Fruit fly (Drosophila melanogaster) whole organism, pupa: Measurements from ENCODE around the gene CG9331.
A peak's percentile ranks its signal among the peaks of the same experiment; 100 is the strongest.

Experiments used
- CG10348 ChIP-seq: fragments of 200-800 bp; sonication (Bioruptor generic); IDR thresholded peaks from 2 replicates; pipeline ENCODE4 v1.3.6; 2022; ENCODE audit warnings: missing biosample characterization, missing genetic modification characterization
- CG12605 ChIP-seq: fragments of 200-800 bp; sonication (Bioruptor generic); IDR thresholded peaks from 2 replicates; pipeline ENCODE4 v1.3.6; 2022; ENCODE audit warnings: missing biosample characterization, missing genetic modification characterization
- CG13204 ChIP-seq: fragments of 200-800 bp; sonication (Bioruptor generic); optimal IDR thresholded peaks from 2 replicates; lab custom pipeline; 2018; ENCODE audit warnings: missing biosample characterization, mild to moderate bottlenecking, missing genetic modification characterization, moderate library complexity
- CG14655 ChIP-seq: fragments of 200-800 bp; sonication (Bioruptor generic); optimal IDR thresholded peaks from 3 replicates; lab custom pipeline; 2017; ENCODE audit warnings: mild to moderate bottlenecking, missing biosample characterization, missing genetic modification reagents, missing genetic modification characterization
- CG15710 ChIP-seq: fragments of 200-800 bp; sonication (Bioruptor generic); optimal IDR thresholded peaks from 2 replicates; lab custom pipeline; 2018; ENCODE audit warnings: missing biosample characterization, mild to moderate bottlenecking, missing genetic modification characterization, moderate library complexity
- CG17806 ChIP-seq: fragments of 200-800 bp; sonication (Bioruptor generic); optimal IDR thresholded peaks from 2 replicates; lab custom pipeline; 2018; ENCODE audit warnings: missing biosample characterization, mild to moderate bottlenecking, missing genetic modification characterization, moderate library complexity
- CG32121 ChIP-seq: fragments of 200-800 bp; sonication (Bioruptor generic); IDR thresholded peaks from 2 replicates; pipeline ENCODE4 v1.3.6; 2022; ENCODE audit warnings: missing biosample characterization, missing genetic modification characterization
- CG34367 ChIP-seq: fragments of 200-800 bp; sonication (Bioruptor generic); optimal IDR thresholded peaks from 2 replicates; lab custom pipeline; 2018; ENCODE audit warnings: missing biosample characterization, mild to moderate bottlenecking, missing genetic modification characterization
- CG4496 ChIP-seq: fragments of 200-800 bp; sonication (Bioruptor generic); IDR thresholded peaks from 3 replicates; pipeline ENCODE4 v1.3.6; 2022; ENCODE audit warnings: missing biosample characterization, missing genetic modification characterization
- CG8159 ChIP-seq: fragments of 200-800 bp; sonication (Bioruptor generic); optimal IDR thresholded peaks from 3 replicates; lab custom pipeline; 2018; ENCODE audit warnings: missing biosample characterization, mild to moderate bottlenecking, missing genetic modification characterization, moderate library complexity
- CG8301 ChIP-seq: fragments of 200-800 bp; sonication (Bioruptor generic); optimal IDR thresholded peaks from 2 replicates; lab custom pipeline; 2018; ENCODE audit warnings: missing biosample characterization, mild to moderate bottlenecking, missing genetic modification characterization
- CG9948 ChIP-seq: fragments of 200-800 bp; sonication (Bioruptor generic); optimal IDR thresholded peaks from 2 replicates; lab custom pipeline; 2018; ENCODE audit warnings: missing biosample characterization, mild to moderate bottlenecking, missing genetic modification characterization, moderate library complexity
- D1 ChIP-seq: fragments of 200-800 bp; sonication (Bioruptor generic); optimal IDR thresholded peaks from 2 replicates; lab custom pipeline; 2018; ENCODE audit warnings: missing biosample characterization, mild to moderate bottlenecking, missing genetic modification characterization, moderate library complexity
- EcR ChIP-seq: fragments of 200-800 bp; sonication (Bioruptor generic); optimal IDR thresholded peaks from 3 replicates; lab custom pipeline; 2019; ENCODE audit warnings: missing biosample characterization, missing genetic modification characterization, mild to moderate bottlenecking, moderate library complexity, missing genetic modification reagents
- Ets98B ChIP-seq: fragments of 200-800 bp; sonication (Bioruptor generic); IDR thresholded peaks from 2 replicates; pipeline ENCODE4 v1.3.6; 2022; ENCODE audit warnings: missing biosample characterization, missing genetic modification characterization
- Pif1A ChIP-seq: fragments of 200-800 bp; sonication (Bioruptor generic); optimal IDR thresholded peaks from 3 replicates; lab custom pipeline; 2016; ENCODE audit warnings: missing biosample characterization, missing genetic modification characterization
- Pif1B ChIP-seq: fragments of 200-800 bp; sonication (Bioruptor generic); optimal IDR thresholded peaks from 3 replicates; lab custom pipeline; 2016; ENCODE audit warnings: missing biosample characterization, missing genetic modification characterization
- Snoo ChIP-seq: fragments of 200-800 bp; sonication (Bioruptor generic); optimal IDR thresholded peaks from 3 replicates; lab custom pipeline; 2017; ENCODE audit warnings: missing biosample characterization, mild to moderate bottlenecking, missing genetic modification characterization, inconsistent platforms
- fd96Ca ChIP-seq: fragments of 200-800 bp; sonication (Bioruptor generic); IDR thresholded peaks from 3 replicates; pipeline ENCODE4 v1.3.6; 2022; ENCODE audit warnings: missing biosample characterization, missing genetic modification characterization
- gl ChIP-seq: fragments of 200-800 bp; sonication (Bioruptor generic); optimal IDR thresholded peaks from 2 replicates; lab custom pipeline; 2018; ENCODE audit warnings: missing biosample characterization, mild to moderate bottlenecking, missing genetic modification characterization
- rn ChIP-seq: fragments of 200-800 bp; sonication (Bioruptor generic); IDR thresholded peaks from 2 replicates; pipeline ENCODE4 v1.3.6; 2022; ENCODE audit warnings: missing biosample characterization, missing genetic modification characterization

Gene CG9331

DNA sequence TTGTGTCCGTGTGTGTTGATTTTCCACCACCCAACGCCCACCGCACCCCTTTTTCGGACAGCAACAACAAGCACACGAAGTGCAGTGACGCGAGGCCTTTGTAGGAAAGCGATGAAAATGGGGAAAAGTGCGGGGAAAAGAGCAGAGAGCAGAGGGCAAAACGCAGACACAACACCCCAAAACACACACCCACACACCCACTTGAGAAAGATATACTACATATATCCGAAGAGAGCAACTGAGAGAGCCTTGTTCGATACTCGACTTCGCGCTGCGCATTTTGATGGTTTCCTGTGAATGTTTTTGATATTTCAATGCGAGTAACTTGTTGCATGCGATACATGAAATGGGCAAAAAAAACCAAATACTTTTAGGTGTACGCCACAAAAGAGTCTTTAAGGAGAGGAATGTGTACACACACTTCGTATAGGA, 18.9 kb upstream of the CG9331 start:
- TF ChIP-seq Pif1B (no peak), Snoo (tag; lab: Kevin White, UChicago) (no peak), rn (no peak), CG34367 (tag; lab: Kevin White, UChicago) (no peak), CG8159 (tag; lab: Kevin White, UChicago) (no peak), CG12605 (GFP tag; lab: Robert Waterston, UW) (peak; percentile 29; the same call in 1 of the 2 replicates), Ets98B (GFP tag; lab: Robert Waterston, UW) (no peak), fd96Ca (GFP tag; lab: Robert Waterston, UW) (no peak), CG4496 (0 out of 3 replicates have a peak, but pooled peaks have one; percentile 48), CG15710 (tag; lab: Kevin White, UChicago) (no peak)

DNA sequence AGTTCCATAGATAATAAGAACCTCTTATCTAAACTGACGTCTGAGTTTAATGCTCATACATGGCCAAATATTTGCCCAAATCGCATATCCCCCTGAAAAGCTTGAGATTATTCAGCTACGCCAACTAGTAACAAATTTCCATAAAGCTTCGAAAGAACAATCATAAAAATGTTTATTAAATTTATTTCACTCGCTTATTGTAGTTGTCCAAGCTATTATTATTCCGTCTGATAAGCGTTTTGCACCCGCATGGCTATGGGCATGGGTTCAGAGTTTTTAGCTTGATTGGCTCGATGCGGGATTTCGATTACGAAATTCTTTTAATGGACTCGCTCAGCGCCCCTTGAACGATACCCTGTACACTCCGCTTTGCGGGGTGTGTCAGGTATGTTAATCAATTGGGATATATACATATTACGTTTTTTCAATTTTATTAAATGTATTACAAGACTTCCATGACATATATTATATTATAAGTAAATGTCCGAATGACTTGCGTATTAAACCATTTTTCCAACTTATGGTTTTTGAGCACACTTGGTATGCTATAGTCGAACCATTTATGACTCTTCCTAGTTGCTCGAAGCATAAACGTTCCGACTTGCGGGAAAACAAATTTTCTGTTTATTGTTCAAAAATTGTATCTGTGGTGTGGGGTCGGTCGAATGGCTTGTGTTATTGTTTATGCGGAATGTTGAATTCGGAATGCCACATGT, 16.8 kb upstream of the CG9331 start:
- TF ChIP-seq CG13204 (GFP tag; lab: Kevin White, UChicago): no peak
- peak; percentile 61 for TF ChIP-seq CG14655
- peak; percentile 77 for TF ChIP-seq CG4496
- TF ChIP-seq CG8159 (tag; lab: Kevin White, UChicago): peak; percentile 70
- TF ChIP-seq CG17806: peak; percentile 61
- peak; percentile 72 for TF ChIP-seq Pif1B
- no peak for TF ChIP-seq CG10348 (GFP tag; lab: Robert Waterston, UW)
- TF ChIP-seq Pif1A: peak; percentile 60
- TF ChIP-seq Ets98B (GFP tag; lab: Robert Waterston, UW): peak; percentile 82
- peak; percentile 68 for TF ChIP-seq Snoo (tag; lab: Kevin White, UChicago)
- TF ChIP-seq D1 (tag; lab: Kevin White, UChicago): peak; percentile 32
- no peak for TF ChIP-seq EcR (GFP tag; lab: Kevin White, UChicago)
- peak; percentile 82 for TF ChIP-seq CG32121
- no peak for TF ChIP-seq gl (tag; lab: Kevin White, UChicago)
- peak; percentile 50 for TF ChIP-seq CG9948 (tag; lab: Kevin White, UChicago)
- TF ChIP-seq rn: no peak
- TF ChIP-seq CG12605 (GFP tag; lab: Robert Waterston, UW): 0 out of 2 replicates have a peak, but pooled peaks have one; percentile 26
- peak; percentile 63 for TF ChIP-seq CG15710 (tag; lab: Kevin White, UChicago)
- peak; percentile 54 for TF ChIP-seq CG34367 (tag; lab: Kevin White, UChicago)
- TF ChIP-seq fd96Ca (GFP tag; lab: Robert Waterston, UW): peak; percentile 71
- TF ChIP-seq CG8301 (tag; lab: Kevin White, UChicago): peak; percentile 46

DNA sequence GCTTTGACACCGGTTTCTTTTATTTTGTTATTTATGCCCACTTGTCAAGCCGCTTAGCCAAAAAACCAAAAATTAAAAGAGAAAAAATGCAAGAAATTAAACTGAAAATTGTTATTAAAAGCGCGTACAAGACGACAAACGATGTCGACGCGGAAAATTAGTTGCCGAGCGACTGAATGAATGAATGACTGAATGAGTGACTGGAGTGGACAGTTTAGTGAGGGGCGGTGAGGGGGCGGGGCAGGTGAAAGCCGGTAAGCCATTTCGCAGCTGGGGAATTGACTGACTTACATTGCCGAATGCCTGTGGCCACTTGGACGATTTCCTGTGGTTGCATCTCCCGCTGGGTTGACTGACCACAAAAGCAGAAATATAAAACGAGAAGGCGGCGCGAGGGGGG, 16.0 kb upstream of the CG9331 start:
- TF ChIP-seq CG17806: no peak
- no peak for TF ChIP-seq CG13204 (GFP tag; lab: Kevin White, UChicago)
- TF ChIP-seq CG12605 (GFP tag; lab: Robert Waterston, UW): no peak
- no peak for TF ChIP-seq CG15710 (tag; lab: Kevin White, UChicago)
- no peak for TF ChIP-seq CG8301 (tag; lab: Kevin White, UChicago)
- no peak for TF ChIP-seq CG32121
- no peak for TF ChIP-seq CG14655
- TF ChIP-seq CG9948 (tag; lab: Kevin White, UChicago): no peak
- TF ChIP-seq Ets98B (GFP tag; lab: Robert Waterston, UW): no peak
- no peak for TF ChIP-seq CG4496
- no peak for TF ChIP-seq rn
- no peak for TF ChIP-seq EcR (GFP tag; lab: Kevin White, UChicago)
- TF ChIP-seq Snoo (tag; lab: Kevin White, UChicago): no peak
- no peak for TF ChIP-seq CG34367 (tag; lab: Kevin White, UChicago)
- TF ChIP-seq fd96Ca (GFP tag; lab: Robert Waterston, UW): no peak
- no peak for TF ChIP-seq CG8159 (tag; lab: Kevin White, UChicago)
- TF ChIP-seq CG10348 (GFP tag; lab: Robert Waterston, UW): no peak
- TF ChIP-seq D1 (tag; lab: Kevin White, UChicago): no peak
- TF ChIP-seq gl (tag; lab: Kevin White, UChicago): no peak
- TF ChIP-seq, all 21 proteins: peak for 0

DNA sequence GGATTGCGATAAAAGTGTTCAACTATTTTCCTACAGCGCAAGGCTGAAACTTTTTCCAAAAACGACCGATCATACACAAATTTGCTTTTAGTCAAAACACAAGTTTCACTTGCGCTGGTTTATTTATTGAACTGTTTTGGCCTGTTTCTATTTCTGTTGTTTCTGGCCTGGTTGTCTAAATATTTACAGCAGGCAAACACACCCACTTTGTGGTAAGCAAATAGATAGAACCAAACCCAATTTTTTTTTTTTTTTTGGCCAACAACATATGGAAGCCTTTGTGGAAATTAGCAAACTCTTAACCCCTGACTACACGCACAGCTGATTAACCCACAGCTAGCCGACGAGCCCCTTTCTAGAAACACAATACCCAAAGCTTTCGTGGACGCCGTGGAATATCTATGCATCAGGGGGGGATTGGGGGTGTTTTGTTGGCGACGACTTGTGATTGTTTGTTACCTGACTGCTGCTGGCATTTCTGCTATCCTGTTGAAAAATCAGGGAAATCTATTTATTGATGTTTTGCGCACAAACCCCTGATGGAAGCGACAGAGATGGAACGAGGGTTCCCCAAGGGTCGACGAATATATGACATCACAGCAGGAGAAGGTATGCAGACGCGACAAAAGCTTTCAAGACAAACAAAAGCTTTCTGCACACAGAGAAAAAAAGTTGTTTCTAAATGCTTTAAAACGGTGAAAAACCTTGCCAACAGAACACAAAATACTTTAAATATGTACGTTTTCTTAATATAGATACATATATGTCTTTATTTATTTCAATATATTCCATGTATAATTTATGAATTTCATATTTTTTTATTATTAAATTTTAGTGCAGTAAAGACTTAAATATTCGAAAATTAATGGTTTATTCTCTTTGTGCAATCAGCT, 14.8 kb upstream of the CG9331 start:
- TF ChIP-seq fd96Ca (GFP tag; lab: Robert Waterston, UW): no peak
- peak; percentile 63 for TF ChIP-seq CG8159 (tag; lab: Kevin White, UChicago)
- no peak for TF ChIP-seq gl (tag; lab: Kevin White, UChicago)
- peak; percentile 3 for TF ChIP-seq Snoo (tag; lab: Kevin White, UChicago)
- TF ChIP-seq CG32121: peak; percentile 42
- TF ChIP-seq CG34367 (tag; lab: Kevin White, UChicago): no peak
- no peak for TF ChIP-seq CG13204 (GFP tag; lab: Kevin White, UChicago)
- TF ChIP-seq CG4496: 0 out of 3 replicates have a peak, but pooled peaks have one; percentile 8
- no peak for TF ChIP-seq Pif1A
- TF ChIP-seq CG15710 (tag; lab: Kevin White, UChicago): peak; percentile 25
- TF ChIP-seq CG14655: peak; percentile 27
- no peak for TF ChIP-seq CG8301 (tag; lab: Kevin White, UChicago)
- no peak for TF ChIP-seq Pif1B
- TF ChIP-seq Ets98B (GFP tag; lab: Robert Waterston, UW): peak; percentile 10; the same call in 1 of the 2 replicates
- peak; percentile 30 for TF ChIP-seq CG9948 (tag; lab: Kevin White, UChicago)
- TF ChIP-seq CG12605 (GFP tag; lab: Robert Waterston, UW): 0 out of 2 replicates have a peak, but pooled peaks have one; percentile 27
- TF ChIP-seq CG17806: peak; percentile 14
- no peak for TF ChIP-seq rn
- TF ChIP-seq EcR (GFP tag; lab: Kevin White, UChicago): no peak
- TF ChIP-seq D1 (tag; lab: Kevin White, UChicago): no peak
- no peak for TF ChIP-seq CG10348 (GFP tag; lab: Robert Waterston, UW)
